Fruit fly (Drosophila melanogaster) whole organism, embryonic: Measurements from ENCODE around the gene Neurl4.

Source experiments
- B-H1 ChIP-seq: fragments of 200-800 bp; sonication (Bioruptor generic); IDR thresholded peaks from 3 replicates; pipeline ENCODE4 v1.3.6; 2022; ENCODE audit warnings: missing biosample characterization, missing genetic modification characterization
- Bdp1 ChIP-seq: fragments of 200-800 bp; sonication (Bioruptor generic); optimal IDR thresholded peaks from 3 replicates; lab custom pipeline; 2016; ENCODE audit warnings: missing biosample characterization, missing genetic modification characterization
- CG10565 ChIP-seq: fragments of 200-800 bp; sonication (Bioruptor generic); optimal IDR thresholded peaks from 3 replicates; lab custom pipeline; 2016; ENCODE audit warnings: missing biosample characterization, mild to moderate bottlenecking, missing genetic modification characterization
- CG12104 ChIP-seq: fragments of 200-800 bp; sonication (Bioruptor generic); optimal IDR thresholded peaks from 3 replicates; lab custom pipeline; 2016; ENCODE audit warnings: missing biosample characterization, missing genetic modification characterization
- CG12155 ChIP-seq: fragments of 200-800 bp; sonication (Bioruptor generic); optimal IDR thresholded peaks from 3 replicates; lab custom pipeline; 2016; ENCODE audit warnings: missing biosample characterization, missing genetic modification characterization
- CG14014 ChIP-seq: fragments of 200-800 bp; sonication (Bioruptor generic); IDR thresholded peaks from 2 replicates; pipeline ENCODE4 v1.3.6; 2022; ENCODE audit warnings: missing biosample characterization, missing genetic modification characterization
- CG2116 ChIP-seq: fragments of 200-800 bp; sonication (Bioruptor generic); optimal IDR thresholded peaks from 3 replicates; lab custom pipeline; 2018; ENCODE audit warnings: missing biosample characterization, mild to moderate bottlenecking, missing genetic modification characterization
- CG2199 ChIP-seq: fragments of 200-800 bp; sonication (Bioruptor generic); IDR thresholded peaks from 3 replicates; pipeline ENCODE4 v1.3.6; 2022; ENCODE audit warnings: missing biosample characterization, missing genetic modification characterization
- CG2202 ChIP-seq: fragments of 200-800 bp; sonication (Bioruptor generic); optimal IDR thresholded peaks from 2 replicates; lab custom pipeline; 2018; ENCODE audit warnings: missing biosample characterization, mild to moderate bottlenecking, missing genetic modification characterization
- CG2712 ChIP-seq: fragments of 200-800 bp; optimal IDR thresholded peaks from 3 replicates; lab custom pipeline; 2019; ENCODE audit warnings: missing biosample characterization, mild to moderate bottlenecking, missing genetic modification characterization, moderate library complexity
- CG3065 ChIP-seq: fragments of 200-800 bp; sonication (Bioruptor generic); optimal IDR thresholded peaks from 2 replicates; lab custom pipeline; 2016; ENCODE audit warnings: missing biosample characterization, missing genetic modification characterization
- CG31388 ChIP-seq: fragments of 200-800 bp; sonication (Bioruptor generic); optimal IDR thresholded peaks from 2 replicates; lab custom pipeline; 2016; ENCODE audit warnings: missing biosample characterization, missing genetic modification characterization
- CG4282 ChIP-seq: fragments of 200-800 bp; sonication (Bioruptor generic); optimal IDR thresholded peaks from 2 replicates; lab custom pipeline; 2016; ENCODE audit warnings: missing biosample characterization, missing genetic modification characterization
- CG6683 ChIP-seq: fragments of 200-800 bp; sonication (Bioruptor generic); optimal IDR thresholded peaks from 2 replicates; lab custom pipeline; 2017; ENCODE audit warnings: missing biosample characterization, mild to moderate bottlenecking, missing genetic modification characterization, missing genetic modification reagents
- CG6765 ChIP-seq: fragments of 200-800 bp; sonication (Bioruptor generic); optimal IDR thresholded peaks from 3 replicates; lab custom pipeline; 2017; ENCODE audit warnings: missing biosample characterization, mild to moderate bottlenecking, missing genetic modification characterization
- CG8089 ChIP-seq: fragments of 200-800 bp; sonication (Bioruptor generic); optimal IDR thresholded peaks from 3 replicates; lab custom pipeline; 2016; ENCODE audit warnings: missing biosample characterization, missing genetic modification characterization
- CG8388 ChIP-seq: fragments of 200-800 bp; sonication (Bioruptor generic); optimal IDR thresholded peaks from 2 replicates; lab custom pipeline; 2019; ENCODE audit warnings: missing biosample characterization, mild to moderate bottlenecking, missing genetic modification characterization, moderate library complexity
- CG9876 ChIP-seq: fragments of 200-800 bp; sonication (Bioruptor generic); optimal IDR thresholded peaks from 2 replicates; lab custom pipeline; 2016; ENCODE audit warnings: missing biosample characterization, missing genetic modification characterization
- Doc3 ChIP-seq: fragments of 200-800 bp; sonication (Bioruptor generic); IDR thresholded peaks from 3 replicates; pipeline ENCODE4 v1.3.6; 2022; ENCODE audit warnings: missing biosample characterization, missing genetic modification characterization; ENCODE audit not compliant: partially characterized antibody
- Elba2 ChIP-seq: fragments of 200-800 bp; sonication (Bioruptor generic); optimal IDR thresholded peaks from 3 replicates; lab custom pipeline; 2016; ENCODE audit warnings: missing biosample characterization, missing genetic modification characterization
- Fer2 ChIP-seq: fragments of 200-800 bp; sonication (Bioruptor generic); optimal IDR thresholded peaks from 2 replicates; lab custom pipeline; 2018; ENCODE audit warnings: missing biosample characterization, mild to moderate bottlenecking, missing genetic modification characterization, moderate library complexity
- HLH4C ChIP-seq: fragments of 200-800 bp; sonication (Bioruptor generic); IDR thresholded peaks from 3 replicates; pipeline ENCODE4 v1.3.6; 2022; ENCODE audit warnings: missing biosample characterization, missing genetic modification characterization; ENCODE audit not compliant: partially characterized antibody
- Jarid2 ChIP-seq: fragments of 200-800 bp; sonication (Bioruptor generic); optimal IDR thresholded peaks from 3 replicates; lab custom pipeline; 2017; ENCODE audit warnings: mild to moderate bottlenecking, missing biosample characterization, missing genetic modification reagents, missing genetic modification characterization
- Lpt ChIP-seq: fragments of >200 bp; optimal IDR thresholded peaks from 2 replicates; lab custom pipeline; 2018; ENCODE audit warnings: missing biosample characterization, missing genetic modification characterization
- Mad ChIP-seq: fragments of 200-800 bp; sonication (Bioruptor generic); optimal IDR thresholded peaks from 2 replicates; lab custom pipeline; 2016; ENCODE audit warnings: missing biosample characterization, missing genetic modification characterization
- Oli ChIP-seq: fragments of 200-800 bp; sonication (Bioruptor generic); optimal IDR thresholded peaks from 2 replicates; lab custom pipeline; 2018; ENCODE audit warnings: missing biosample characterization, mild to moderate bottlenecking, missing genetic modification characterization, moderate library complexity
- Rfx ChIP-seq: fragments of 200-800 bp; sonication (Bioruptor generic); IDR thresholded peaks from 2 replicates; pipeline ENCODE4 v1.3.6; 2022; ENCODE audit warnings: missing biosample characterization, missing genetic modification characterization
- Scr ChIP-seq: fragments of 200-800 bp; sonication (Bioruptor generic); IDR thresholded peaks from 2 replicates; pipeline ENCODE4 v1.3.6; 2022; ENCODE audit warnings: missing biosample characterization, missing genetic modification characterization; ENCODE audit not compliant: partially characterized antibody
- Sin3A ChIP-seq: fragments of >200 bp; optimal IDR thresholded peaks from 2 replicates; lab custom pipeline; 2018
- Ssrp ChIP-seq: fragments of 200-800 bp; sonication (Bioruptor generic); optimal IDR thresholded peaks from 2 replicates; lab custom pipeline; 2018; ENCODE audit warnings: missing biosample characterization, mild to moderate bottlenecking, missing genetic modification characterization, moderate library complexity
- TFAM ChIP-seq: fragments of 200-800 bp; sonication (Bioruptor generic); optimal IDR thresholded peaks from 2 replicates; lab custom pipeline; 2017; ENCODE audit warnings: missing biosample characterization, missing genetic modification characterization, inconsistent platforms
- aop ChIP-seq: fragments of 200-800 bp; sonication (Bioruptor generic); IDR thresholded peaks from 2 replicates; pipeline ENCODE4 v1.3.6; 2022; ENCODE audit warnings: missing biosample characterization, missing genetic modification characterization
- btn ChIP-seq: fragments of 200-800 bp; sonication (Bioruptor generic); optimal IDR thresholded peaks from 2 replicates; lab custom pipeline; 2016; ENCODE audit warnings: missing biosample characterization, missing genetic modification characterization
- cad ChIP-seq: fragments of >200 bp; optimal IDR thresholded peaks from 2 replicates; lab custom pipeline; 2017; ENCODE audit warnings: missing biosample characterization, missing genetic modification characterization
- dan ChIP-seq: fragments of 200-800 bp; sonication (Bioruptor generic); IDR thresholded peaks from 2 replicates; pipeline ENCODE4 v1.3.6; 2022; ENCODE audit warnings: missing biosample characterization, missing genetic modification characterization
- dysf ChIP-seq: fragments of 200-800 bp; sonication (Bioruptor generic); IDR thresholded peaks from 3 replicates; pipeline ENCODE4 v1.3.6; 2022; ENCODE audit warnings: missing biosample characterization, missing genetic modification characterization
- fd96Cb ChIP-seq: fragments of 200-800 bp; sonication (Bioruptor generic); optimal IDR thresholded peaks from 2 replicates; lab custom pipeline; 2018; ENCODE audit warnings: missing biosample characterization, mild to moderate bottlenecking, missing genetic modification characterization, moderate library complexity
- fu2 ChIP-seq: fragments of 200-800 bp; sonication (Bioruptor generic); optimal IDR thresholded peaks from 2 replicates; lab custom pipeline; 2016; ENCODE audit warnings: missing biosample characterization, missing genetic modification characterization
- hkb ChIP-seq, 2 experiments: fragments of 200-800 bp in 1 of 2; fragments of >200 bp in 1 of 2; sonication (Bioruptor generic) in 1 of 2; IDR thresholded peaks in 1 of 2; optimal IDR thresholded peaks in 1 of 2; 2 replicates each; pipeline versions ENCODE4 v1.3.6 to Lab custom; 2017 to 2022; ENCODE audit warnings: missing biosample characterization in 1 of 2, missing genetic modification characterization in 1 of 2
- kay ChIP-seq: fragments of 200-800 bp; sonication (Bioruptor generic); optimal IDR thresholded peaks from 2 replicates; lab custom pipeline; 2016; ENCODE audit warnings: missing biosample characterization, missing genetic modification characterization
- p53 ChIP-seq: fragments of 200-800 bp; sonication (Bioruptor generic); optimal IDR thresholded peaks from 2 replicates; lab custom pipeline; 2016; ENCODE audit warnings: missing biosample characterization, missing genetic modification characterization
- sc ChIP-seq, 3 experiments: fragments of >200 bp in 2 of 3; fragments of 200-800 bp in 1 of 3; sonication (Bioruptor generic) in 1 of 3; optimal IDR thresholded peaks; 2 replicates in 2 of 3; 3 replicates in 1 of 3; lab custom pipeline; 2017; ENCODE audit warnings: mild to moderate bottlenecking in 1 of 3, missing biosample characterization in 1 of 3, missing genetic modification characterization in 1 of 3, missing genetic modification reagents in 1 of 3
- schlank ChIP-seq: fragments of 200-800 bp; sonication (Bioruptor generic); optimal IDR thresholded peaks from 2 replicates; lab custom pipeline; 2018; ENCODE audit warnings: missing biosample characterization, mild to moderate bottlenecking, missing genetic modification characterization
- sd ChIP-seq: fragments of 200-800 bp; sonication (Bioruptor generic); optimal IDR thresholded peaks from 3 replicates; lab custom pipeline; 2018; ENCODE audit warnings: missing biosample characterization, mild to moderate bottlenecking, missing genetic modification characterization, moderate library complexity
- seq ChIP-seq: fragments of 200-800 bp; sonication (Bioruptor generic); IDR thresholded peaks from 2 replicates; pipeline ENCODE4 v1.3.6; 2022; ENCODE audit warnings: missing biosample characterization, missing genetic modification characterization
- slou ChIP-seq: fragments of 200-800 bp; sonication (Bioruptor generic); optimal IDR thresholded peaks from 3 replicates; lab custom pipeline; 2016; ENCODE audit warnings: missing biosample characterization, missing genetic modification characterization
- tin ChIP-seq: fragments of 200-800 bp; sonication (Bioruptor generic); optimal IDR thresholded peaks from 3 replicates; lab custom pipeline; 2016; ENCODE audit warnings: missing biosample characterization, missing genetic modification characterization
- tll ChIP-seq, 2 experiments: fragments of 200-800 bp in 1 of 2; fragments of >200 bp in 1 of 2; sonication (Bioruptor generic) in 1 of 2; optimal IDR thresholded peaks; 2 replicates each; lab custom pipeline; 2017 to 2019; ENCODE audit warnings: missing biosample characterization in 2 of 2, missing genetic modification characterization in 2 of 2, mild to moderate bottlenecking in 1 of 2, moderate library complexity in 1 of 2
- tup ChIP-seq: fragments of 200-800 bp; sonication (Bioruptor generic); optimal IDR thresholded peaks from 2 replicates; lab custom pipeline; 2016; ENCODE audit warnings: missing biosample characterization, mild to moderate bottlenecking, missing genetic modification characterization, moderate library complexity
- vvl ChIP-seq: fragments of 200-800 bp; sonication (Bioruptor generic); IDR thresholded peaks from 2 replicates; pipeline ENCODE4 v1.3.6; 2022; ENCODE audit warnings: missing biosample characterization, missing genetic modification characterization
- zfh2 ChIP-seq: fragments of 200-800 bp; sonication (Bioruptor generic); optimal IDR thresholded peaks from 2 replicates; lab custom pipeline; 2016; ENCODE audit warnings: missing biosample characterization, missing genetic modification characterization

The Neurl4 gene

DNA sequence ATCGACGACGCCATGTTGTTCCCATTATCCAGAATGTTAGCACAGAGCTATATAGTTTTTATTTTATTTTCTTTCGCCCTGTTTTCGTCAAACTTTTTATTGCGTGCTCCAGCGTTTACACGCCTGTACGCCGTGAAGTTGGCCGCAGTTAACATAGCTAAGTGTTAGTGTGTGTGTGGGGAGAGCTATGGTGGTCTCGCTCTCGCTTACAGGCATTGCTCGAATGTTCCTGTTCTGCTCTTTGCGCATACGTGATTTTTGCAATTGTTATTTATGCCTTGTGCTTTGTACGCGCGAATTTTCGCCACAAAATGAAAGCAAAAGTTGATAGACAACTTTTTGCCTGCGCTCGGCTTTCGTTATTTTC, 45.7 kb downstream of the Neurl4 start (continued):
- TF ChIP-seq sd (tag; lab: Kevin White, UChicago) (peak; percentile 78), CG9876 (GFP tag; lab: Kevin White, UChicago) (no peak), hkb (optimal IDR thresholded peaks at IDR 0.05; lab: Kevin White, UChicago) (no peak), hkb (GFP tag; IDR thresholded peaks at IDR 0.05; lab: Robert Waterston, UW) (no peak), btn (GFP tag; lab: Kevin White, UChicago) (no peak), CG8388 (GFP tag; lab: Kevin White, UChicago) (no peak), Lpt (GFP tag; lab: Kevin White, UChicago) (no peak), Fer2 (no peak), slou (GFP tag; lab: Kevin White, UChicago) (no peak), CG12104 (GFP tag; lab: Kevin White, UChicago) (no peak), B-H1 (GFP tag; lab: Robert Waterston, UW) (no peak; the same call in 2 of the 3 replicates), p53 (GFP tag; lab: Kevin White, UChicago) (peak; percentile 24), tup (GFP tag; lab: Kevin White, UChicago) (no peak), CG2199 (GFP tag; lab: Robert Waterston, UW) (peak; percentile 64; the same call in 2 of the 3 replicates), CG12155 (no peak), CG2202 (tag; lab: Kevin White, UChicago) (no peak), Ssrp (tag; lab: Kevin White, UChicago) (no peak), vvl (GFP tag; lab: Robert Waterston, UW) (peak; percentile 37; the same call in 1 of the 2 replicates), CG6683 (no peak), Oli (tag; lab: Kevin White, UChicago) (no peak), cad (GFP tag; lab: Kevin White, UChicago) (no peak), CG14014 (GFP tag; lab: Robert Waterston, UW) (no peak), CG6765 (GFP tag; lab: Kevin White, UChicago) (no peak), Mad (GFP tag; lab: Kevin White, UChicago) (no peak), seq (peak; percentile 9; the same call in 1 of the 2 replicates), Bdp1 (GFP tag; lab: Kevin White, UChicago) (peak; percentile 30), Sin3A (lab: Kevin White, UChicago) (no peak), CG2116 (peak; percentile 17), CG8089 (GFP tag; lab: Kevin White, UChicago) (no peak), kay (GFP tag; lab: Kevin White, UChicago) (no peak), Doc3 (no peak), CG31388 (GFP tag; lab: Kevin White, UChicago) (no peak), HLH4C (no peak), schlank (tag; lab: Kevin White, UChicago) (no peak), Elba2 (no peak), Rfx (GFP tag; lab: Robert Waterston, UW) (peak; percentile 52), dysf (peak; percentile 5; the same call in 1 of the 3 replicates), CG4282 (GFP tag; lab: Kevin White, UChicago) (no peak), aop (no peak), TFAM (GFP tag; lab: Kevin White, UChicago) (no peak), zfh2 (GFP tag; lab: Kevin White, UChicago) (no peak), dan (GFP tag; lab: Robert Waterston, UW) (no peak), CG3065 (no peak), CG2712 (tag; lab: Kevin White, UChicago) (no peak), Scr (GFP tag; lab: Robert Waterston, UW) (no peak), sc (optimal IDR thresholded peaks at IDR 0.05; lab: Kevin White, UChicago) (no peak), sc (GFP tag; optimal IDR thresholded peaks at IDR 0.05; lab: Kevin White, UChicago) (no peak), Jarid2 (GFP tag; lab: Kevin White, UChicago) (no peak), CG10565 (GFP tag; lab: Kevin White, UChicago) (no peak), tin (GFP tag; lab: Kevin White, UChicago) (no peak), fd96Cb (tag; lab: Kevin White, UChicago) (no peak), tll (GFP tag; optimal IDR thresholded peaks at IDR 0.05; lab: Kevin White, UChicago) (no peak), fu2 (GFP tag; lab: Kevin White, UChicago) (no peak)
